Worm (Caenorhabditis elegans) whole organism, L4 larva: ENCODE results near the gene F52E10.4.

Source experiments
- dpl-1 ChIP-seq: fragments of 150-350 bp; optimal IDR thresholded peaks from 2 replicates; lab custom pipeline; 2014; ENCODE audit warnings: missing biosample characterization, missing genetic modification reagents, missing genetic modification characterization
- lin-1 ChIP-seq: fragments of 200-800 bp; sonication (Bioruptor generic); IDR thresholded peaks from 2 replicates; pipeline ENCODE4 v1.3.6; 2022; ENCODE audit warnings: missing genetic modification reagents, missing genetic modification characterization, missing compliant biosample characterization
- nhr-28 ChIP-seq: fragments of 150-350 bp; optimal IDR thresholded peaks from 2 replicates; lab custom pipeline; 2014; ENCODE audit warnings: missing biosample characterization, missing genetic modification characterization
- pha-4 ChIP-seq, 2 experiments: fragments of 150-350 bp in 1 of 2; fragments of 200-800 bp in 1 of 2; sonication (Bioruptor generic) in 1 of 2; IDR thresholded peaks in 1 of 2; optimal IDR thresholded peaks in 1 of 2; 2 replicates each; pipeline versions ENCODE4 v1.3.6 to Lab custom; 2014 to 2022; ENCODE audit warnings: missing genetic modification characterization in 2 of 2, missing genetic modification reagents in 2 of 2, missing biosample characterization in 1 of 2, missing compliant biosample characterization in 1 of 2
- set-16 ChIP-seq: fragments of 200-800 bp; sonication (Bioruptor generic); IDR thresholded peaks from 2 replicates; pipeline ENCODE4 v1.3.6; 2022; ENCODE audit warnings: missing genetic modification reagents, missing genetic modification characterization, missing compliant biosample characterization
- unc-39 ChIP-seq: sonication (generic microtip); optimal IDR thresholded peaks from 2 replicates; lab custom pipeline; 2017; ENCODE audit warnings: missing biosample characterization, missing genetic modification characterization
- zag-1 ChIP-seq: fragments of 150-350 bp; optimal IDR thresholded peaks from 2 replicates; lab custom pipeline; 2014; ENCODE audit warnings: missing biosample characterization, missing genetic modification characterization
- zip-11 ChIP-seq: fragments of 200-800 bp; sonication (Bioruptor generic); IDR thresholded peaks from 2 replicates; pipeline ENCODE4 v1.3.6; 2022; ENCODE audit warnings: missing genetic modification characterization, missing compliant biosample characterization

F52E10.4 gene

ce11 chrX:16243129-16243528 is 49.7 kb downstream of the F52E10.4 start:
- TF ChIP-seq set-16 (GFP tag; lab: Robert Waterston, UW) = peak; percentile 88
- no peak for TF ChIP-seq zip-11

DNA sequence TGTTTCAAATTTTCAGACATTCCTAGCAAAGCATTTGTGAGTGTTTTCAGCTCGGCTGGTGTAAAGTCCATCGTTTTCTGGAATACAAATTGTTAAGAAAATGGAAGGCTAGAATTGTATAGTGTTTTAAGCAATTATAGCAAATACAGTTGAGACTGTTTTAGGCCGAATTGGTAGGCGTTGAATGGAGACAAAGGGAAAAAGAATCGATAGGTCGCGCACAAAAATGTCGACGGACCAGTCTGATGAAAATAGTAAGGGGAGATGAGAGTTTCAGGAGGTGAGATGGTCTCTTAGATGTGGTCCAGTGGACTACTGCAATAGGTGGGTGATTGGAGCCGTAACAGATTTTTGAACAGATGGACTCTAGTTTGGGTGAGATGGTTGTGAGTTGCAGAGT is 52.2 kb downstream of the F52E10.4 start:
- no peak for TF ChIP-seq unc-39 (tag; lab: Kevin White, UChicago)
- no peak for TF ChIP-seq dpl-1 (GFP tag; lab: Kevin White, UChicago)
- no peak for TF ChIP-seq pha-4 (GFP tag; IDR thresholded peaks at IDR 0.05; lab: Robert Waterston, UW)
- TF ChIP-seq pha-4 (tag; optimal IDR thresholded peaks at IDR 0.05; lab: Kevin White, UChicago) = no peak
- no peak for TF ChIP-seq zag-1 (tag; lab: Kevin White, UChicago)
- TF ChIP-seq nhr-28 (tag; lab: Kevin White, UChicago) = no peak
- TF ChIP-seq lin-1 = no peak
